Worm (Caenorhabditis elegans) whole organism, young adult: ENCODE data around the gene Y38C1AA.1.

Experiments
- F33H1.4 ChIP-seq: fragments of 200-800 bp; sonication (Bioruptor generic); IDR thresholded peaks from 2 replicates; pipeline ENCODE4 v1.3.6; 2022; ENCODE audit warnings: missing genetic modification reagents, missing genetic modification characterization, missing compliant biosample characterization
- Y56A3A.18 ChIP-seq: fragments of 200-800 bp; sonication (Bioruptor generic); IDR thresholded peaks from 2 replicates; pipeline ENCODE4 v1.3.6; 2022; ENCODE audit warnings: missing genetic modification reagents, missing genetic modification characterization, missing compliant biosample characterization
- dpl-1 ChIP-seq: fragments of 150-350 bp; optimal IDR thresholded peaks from 2 replicates; lab custom pipeline; 2014; ENCODE audit warnings: missing biosample characterization, missing genetic modification reagents, missing genetic modification characterization
- hrde-1 ChIP-seq: sonication (generic microtip); optimal IDR thresholded peaks from 2 replicates; lab custom pipeline; 2016; ENCODE audit warnings: missing genetic modification characterization, mild to moderate bottlenecking, missing compliant biosample characterization, moderate library complexity, missing genotype, missing genetic modification reagents, borderline replicate concordance
- mcd-1 ChIP-seq: fragments of 200-800 bp; sonication (Bioruptor generic); IDR thresholded peaks from 2 replicates; pipeline ENCODE4 v1.3.6; 2022; ENCODE audit warnings: missing genetic modification reagents, missing genetic modification characterization, missing compliant biosample characterization
- mel-28 ChIP-seq: sonication (generic microtip); optimal IDR thresholded peaks from 2 replicates; lab custom pipeline; 2016; ENCODE audit warnings: borderline replicate concordance, mild to moderate bottlenecking, missing genetic modification characterization, missing compliant biosample characterization
- nfya-1 ChIP-seq: sonication (generic microtip); optimal IDR thresholded peaks from 2 replicates; lab custom pipeline; 2017; ENCODE audit warnings: antibody characterized with exemption, missing compliant biosample characterization, missing genetic modification characterization, borderline replicate concordance; ENCODE audit not compliant: insufficient read depth

ce11 chrIV:259142-259541, 51.2 kb downstream of the Y38C1AA.1 start, which contains the start of gene dpy-9:
- TF ChIP-seq mel-28 (no peak), F33H1.4 (GFP tag; lab: Robert Waterston, UW) (no peak), Y56A3A.18 (GFP tag; lab: Robert Waterston, UW) (no peak), hrde-1 (tag; lab: Kevin White, UChicago) (no peak), nfya-1 (tag; lab: Kevin White, UChicago) (no peak), mcd-1 (GFP tag; lab: Robert Waterston, UW) (no peak), dpl-1 (no peak)
